Worm (Caenorhabditis elegans) whole organism, L3 larva: ENCODE results near the gene grl-8.

Experiments
- R02D3.7 ChIP-seq: fragments of 150-350 bp; optimal IDR thresholded peaks from 2 replicates; lab custom pipeline; 2014; ENCODE audit warnings: missing biosample characterization, missing genetic modification characterization
- ama-1 ChIP-seq: fragments of 150-350 bp; optimal IDR thresholded peaks from 2 replicates; lab custom pipeline; 2018
- ceh-16 ChIP-seq: sonication (generic microtip); optimal IDR thresholded peaks from 2 replicates; lab custom pipeline; 2017; ENCODE audit warnings: missing biosample characterization, missing genetic modification characterization
- ceh-28 ChIP-seq: fragments of 150-350 bp; optimal IDR thresholded peaks from 2 replicates; lab custom pipeline; 2014; ENCODE audit warnings: missing biosample characterization, missing genetic modification reagents, missing genetic modification characterization
- ceh-82 ChIP-seq: fragments of 150-350 bp; optimal IDR thresholded peaks from 2 replicates; lab custom pipeline; 2014; ENCODE audit warnings: missing biosample characterization, missing genetic modification characterization
- egl-27 ChIP-seq: sonication (generic microtip); optimal IDR thresholded peaks from 4 replicates; lab custom pipeline; 2017; ENCODE audit warnings: missing biosample characterization, missing genetic modification reagents, missing genetic modification characterization
- elt-1 ChIP-seq: fragments of 150-350 bp; optimal IDR thresholded peaks from 2 replicates; lab custom pipeline; 2014; ENCODE audit warnings: missing biosample characterization, missing genetic modification characterization
- elt-2 ChIP-seq: sonication (generic microtip); optimal IDR thresholded peaks from 2 replicates; lab custom pipeline; 2016; ENCODE audit warnings: missing genetic modification reagents, mild to moderate bottlenecking, missing genetic modification characterization, missing compliant biosample characterization
- elt-3 ChIP-seq, 3 experiments: fragments of 150-350 bp in 1 of 3; sonication (generic microtip) in 2 of 3; optimal IDR thresholded peaks; 2 replicates in 2 of 3; 4 replicates in 1 of 3; lab custom pipeline; 2014 to 2017; ENCODE audit warnings: missing biosample characterization in 3 of 3, missing genetic modification characterization in 3 of 3
- fkh-10 ChIP-seq: sonication (generic microtip); optimal IDR thresholded peaks from 2 replicates; lab custom pipeline; 2017; ENCODE audit warnings: missing biosample characterization, missing genetic modification reagents, missing genetic modification characterization
- fos-1 ChIP-seq: fragments of 150-350 bp; optimal IDR thresholded peaks from 2 replicates; lab custom pipeline; 2014; ENCODE audit warnings: missing biosample characterization, missing genetic modification characterization
- hmg-11 ChIP-seq: sonication (generic microtip); optimal IDR thresholded peaks from 2 replicates; lab custom pipeline; 2016; ENCODE audit warnings: missing genetic modification characterization, missing compliant biosample characterization
- lin-39 ChIP-seq: fragments of 150-350 bp; optimal IDR thresholded peaks from 2 replicates; lab custom pipeline; 2018; ENCODE audit warnings: missing biosample characterization, missing genetic modification reagents, missing genetic modification characterization
- lsy-12 ChIP-seq: sonication (generic microtip); optimal IDR thresholded peaks from 2 replicates; lab custom pipeline; 2016; ENCODE audit warnings: mild to moderate bottlenecking, missing genetic modification characterization, missing compliant biosample characterization
- mml-1 ChIP-seq: fragments of 150-350 bp; sonication (generic microtip); optimal IDR thresholded peaks from 3 replicates; lab custom pipeline; 2014; ENCODE audit warnings: missing biosample characterization, missing genetic modification characterization
- nfya-1 ChIP-seq: sonication (generic microtip); optimal IDR thresholded peaks from 2 replicates; lab custom pipeline; 2017; ENCODE audit warnings: missing genetic modification characterization, mild to moderate bottlenecking, missing compliant biosample characterization, antibody characterized with exemption, moderate library complexity; ENCODE audit not compliant: insufficient read depth
- nhr-12 ChIP-seq: fragments of 150-350 bp; optimal IDR thresholded peaks from 2 replicates; lab custom pipeline; 2014; ENCODE audit warnings: missing biosample characterization, missing genetic modification characterization
- nhr-23 ChIP-seq: fragments of 150-350 bp; optimal IDR thresholded peaks from 2 replicates; lab custom pipeline; 2014; ENCODE audit warnings: missing biosample characterization, missing genetic modification reagents, missing genetic modification characterization
- nhr-25 ChIP-seq: sonication (generic microtip); optimal IDR thresholded peaks from 2 replicates; lab custom pipeline; 2017; ENCODE audit warnings: missing biosample characterization, missing genetic modification characterization
- nhr-67 ChIP-seq: fragments of 150-350 bp; optimal IDR thresholded peaks from 2 replicates; lab custom pipeline; 2014; ENCODE audit warnings: missing biosample characterization, missing genetic modification characterization
- nhr-76 ChIP-seq: fragments of 150-350 bp; sonication (generic microtip); optimal IDR thresholded peaks from 5 replicates; lab custom pipeline; 2014; ENCODE audit warnings: missing biosample characterization, missing genetic modification characterization
- nhr-77 ChIP-seq: fragments of 150-350 bp; optimal IDR thresholded peaks from 2 replicates; lab custom pipeline; 2014; ENCODE audit warnings: missing biosample characterization, missing genetic modification characterization
- sea-2 ChIP-seq: fragments of 150-350 bp; sonication (generic microtip); optimal IDR thresholded peaks from 4 replicates; lab custom pipeline; 2014; ENCODE audit warnings: missing biosample characterization, missing genetic modification reagents, missing genetic modification characterization
- skn-1 ChIP-seq: fragments of 150-350 bp; optimal IDR thresholded peaks from 2 replicates; lab custom pipeline; 2014; ENCODE audit warnings: missing biosample characterization, missing genetic modification characterization
- snpc-4 ChIP-seq: fragments of 150-350 bp; optimal IDR thresholded peaks from 2 replicates; lab custom pipeline; 2014; ENCODE audit warnings: missing biosample characterization, missing genetic modification characterization
- tbx-2 ChIP-seq: sonication (generic microtip); optimal IDR thresholded peaks from 2 replicates; lab custom pipeline; 2016; ENCODE audit warnings: mild to moderate bottlenecking, missing genetic modification characterization, missing compliant biosample characterization
- unc-39 ChIP-seq: sonication (generic microtip); optimal IDR thresholded peaks from 4 replicates; lab custom pipeline; 2017; ENCODE audit warnings: missing biosample characterization, missing genetic modification characterization
- unc-62 ChIP-seq: fragments of 150-350 bp; sonication (generic microtip); optimal IDR thresholded peaks from 4 replicates; lab custom pipeline; 2014; ENCODE audit warnings: missing biosample characterization, missing genetic modification reagents, missing genetic modification characterization
- ztf-4 ChIP-seq: fragments of 150-350 bp; optimal IDR thresholded peaks from 2 replicates; lab custom pipeline; 2014; ENCODE audit warnings: missing biosample characterization, missing genetic modification characterization

Gene grl-8

ce11 chrV:6758017-6758416, 25.1 kb upstream of the grl-8 start, which contains the start of gene dbl-1:
Gene dbl-1 (plus strand): TSS chrV:6758135.
- TF ChIP-seq ceh-16 (tag; lab: Kevin White, UChicago): no peak
- no peak for TF ChIP-seq egl-27
- no peak for TF ChIP-seq mml-1 (tag; lab: Kevin White, UChicago)
- no peak for TF ChIP-seq unc-62

DNA sequence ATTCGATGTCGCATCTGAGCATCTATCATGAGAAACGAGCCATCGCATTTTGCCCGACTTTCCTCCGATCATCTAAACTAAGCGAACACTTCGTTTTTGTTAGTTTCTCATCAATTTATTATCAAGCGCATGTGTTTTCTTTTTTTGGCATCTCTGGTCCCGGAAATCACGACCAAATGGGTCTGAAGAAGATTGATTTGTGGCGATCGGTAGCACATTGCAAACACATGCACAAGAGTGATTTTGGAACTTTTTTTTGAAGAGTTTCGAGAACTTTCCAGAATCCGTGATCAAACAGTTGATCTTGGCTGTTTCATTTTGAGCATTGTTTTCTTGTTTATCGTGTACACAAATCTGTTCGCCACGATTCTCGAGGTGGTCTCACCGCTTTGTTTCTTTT, 20.4 kb upstream of the grl-8 start:
- no peak for TF ChIP-seq ztf-4
- no peak for TF ChIP-seq R02D3.7
- TF ChIP-seq nfya-1 (tag; lab: Kevin White, UChicago): no peak
- no peak for TF ChIP-seq ceh-28 (tag; lab: Kevin White, UChicago)

DNA sequence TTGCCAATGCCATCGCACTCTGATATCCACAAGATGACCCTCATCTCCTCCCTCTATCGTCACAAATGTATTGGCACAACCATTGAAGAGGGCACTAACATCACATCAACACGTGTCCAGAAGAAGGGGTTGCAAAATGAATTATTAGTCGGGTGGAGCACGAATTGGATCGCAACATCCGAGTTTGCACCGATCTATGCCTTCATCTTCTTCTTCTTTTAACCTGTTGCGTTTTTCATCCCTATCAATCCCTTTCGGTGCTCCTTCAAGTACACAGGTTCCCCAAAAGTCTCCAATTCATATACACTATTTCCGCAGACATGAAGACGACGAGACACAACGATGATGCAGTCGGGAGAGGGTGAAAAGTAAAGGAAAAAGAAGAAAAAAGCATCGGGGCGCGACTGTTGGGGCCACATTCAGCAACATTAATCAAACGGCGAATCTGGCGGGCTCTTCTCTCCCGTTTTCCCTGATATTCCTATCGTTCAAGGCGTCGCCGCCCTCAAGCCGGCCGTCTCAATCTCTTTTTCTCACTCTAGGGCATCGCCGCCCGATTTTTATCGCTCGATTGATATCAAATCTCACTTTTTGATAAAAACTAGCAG, 18.7 kb upstream of the grl-8 start:
- no peak for TF ChIP-seq snpc-4 (tag; lab: Kevin White, UChicago)
- no peak for TF ChIP-seq lin-39
- no peak for TF ChIP-seq fkh-10 (GFP tag; lab: Kevin White, UChicago)
- TF ChIP-seq, all 47 proteins: peak for 0

DNA sequence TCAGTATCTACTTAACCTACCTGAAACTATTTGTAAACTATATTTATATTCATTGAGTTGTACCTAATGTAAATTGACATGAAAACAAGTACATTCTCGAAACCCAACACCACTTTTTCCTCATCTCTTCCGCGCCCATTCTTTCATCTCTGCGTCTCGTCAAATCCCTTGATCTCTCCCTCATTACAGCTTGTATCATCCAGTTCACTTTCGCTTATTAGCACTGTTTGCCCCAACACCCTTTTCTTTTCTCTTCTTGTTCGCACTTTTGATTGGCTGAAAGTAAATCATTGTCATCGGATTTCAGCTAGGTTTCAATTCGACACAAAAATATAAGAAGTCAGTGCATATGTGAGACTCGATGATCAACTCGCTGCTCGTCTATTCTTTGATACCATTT, 11.9 kb upstream of the grl-8 start, which contains the start of gene T25F10.3:
T25F10.3 (plus strand) TSS at position 308 of the 400 bp plus-strand sequence.
- TF ChIP-seq elt-2 (tag; lab: Kevin White, UChicago): no peak
- TF ChIP-seq nfya-1 (tag; lab: Kevin White, UChicago): no peak
- peak; percentile 41 for TF ChIP-seq nhr-25 (tag; lab: Kevin White, UChicago)
- TF ChIP-seq tbx-2: no peak
- TF ChIP-seq elt-3 (tag; optimal IDR thresholded peaks at IDR 0.05; lab: Kevin White, UChicago): no peak
- no peak for TF ChIP-seq nhr-67 (tag; lab: Kevin White, UChicago)
- TF ChIP-seq snpc-4 (tag; lab: Kevin White, UChicago): no peak
- TF ChIP-seq lsy-12 (tag; lab: Kevin White, UChicago): no peak
- TF ChIP-seq nhr-76 (tag; lab: Kevin White, UChicago): no peak

DNA sequence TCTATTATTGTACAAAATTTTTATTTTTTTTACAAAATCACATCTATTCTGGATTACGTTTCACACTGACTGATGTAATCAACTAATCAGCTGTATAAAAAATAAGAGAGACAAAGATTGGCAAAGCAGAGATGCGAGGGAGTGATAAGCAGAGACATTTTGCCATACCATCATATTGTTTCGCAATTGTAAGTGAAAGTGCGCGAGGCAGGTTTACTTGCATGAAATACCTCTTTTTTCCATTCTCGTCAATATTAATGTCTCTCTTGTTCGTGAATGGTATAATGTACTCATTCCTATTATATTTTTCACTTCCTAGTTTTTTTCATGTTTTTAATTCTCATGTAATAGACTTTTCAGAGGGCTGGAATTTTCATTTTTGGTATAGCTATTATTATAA, 4.0 kb upstream of the grl-8 start:
- TF ChIP-seq nhr-25 (tag; lab: Kevin White, UChicago) (peak; percentile 77), unc-62 (no peak), elt-1 (peak; percentile 79)

DNA sequence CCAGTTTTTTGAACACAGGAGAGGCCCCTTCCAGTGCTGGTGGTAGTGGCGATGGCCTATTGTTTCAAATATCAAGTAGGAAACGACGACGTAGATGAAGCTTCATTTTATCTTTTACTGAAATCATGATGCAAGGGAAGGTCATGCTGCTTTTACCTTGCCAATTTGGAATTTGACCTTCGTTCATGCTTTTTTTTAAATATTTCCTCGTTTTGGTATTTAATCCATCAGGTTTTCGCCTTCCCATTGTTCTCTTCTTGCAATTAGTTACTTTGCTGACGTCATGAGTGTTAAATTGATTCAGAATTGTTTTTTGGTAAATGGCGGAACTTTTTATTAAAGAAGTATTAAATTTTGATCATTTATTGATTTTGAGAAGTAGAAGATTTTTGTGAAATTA, 3.2 kb upstream of the grl-8 start:
- TF ChIP-seq nhr-25 (tag; lab: Kevin White, UChicago) (peak; percentile 81), ceh-16 (tag; lab: Kevin White, UChicago) (no peak)

ce11 chrV:6731594-6731993, 1.3 kb downstream of the grl-8 start, which contains the start of gene grl-9:
Gene grl-9 (minus strand): TSS chrV:6731694.
- TF ChIP-seq nhr-23 (tag; lab: Kevin White, UChicago) (no peak), lsy-12 (tag; lab: Kevin White, UChicago) (no peak), ceh-16 (tag; lab: Kevin White, UChicago) (no peak), nhr-76 (tag; lab: Kevin White, UChicago) (no peak), unc-39 (tag; lab: Kevin White, UChicago) (no peak), nhr-12 (tag; lab: Kevin White, UChicago) (no peak), elt-1 (no peak), sea-2 (no peak), nhr-77 (no peak), ceh-82 (tag; lab: Kevin White, UChicago) (no peak), ztf-4 (no peak), ama-1 (no peak), skn-1 (tag; lab: Kevin White, UChicago) (no peak), fos-1 (no peak), hmg-11 (no peak), lin-39 (no peak)
- TF ChIP-seq, all 47 proteins: peak for 0
